Fruit fly (Drosophila melanogaster) whole organism, embryonic: Measurements from ENCODE around the gene egh.

Experiments used
- Atf3 ChIP-seq: fragments of 200-800 bp; sonication (Bioruptor generic); optimal IDR thresholded peaks from 3 replicates; lab custom pipeline; 2016; ENCODE audit warnings: missing biosample characterization, missing genetic modification characterization
- BEAF-32 ChIP-seq: fragments of 200-800 bp; sonication (Bioruptor generic); optimal IDR thresholded peaks from 3 replicates; lab custom pipeline; 2017; ENCODE audit warnings: missing biosample characterization, missing genetic modification characterization, mild to moderate bottlenecking, moderate library complexity, missing genetic modification reagents
- Bgb ChIP-seq: fragments of 200-800 bp; sonication (Bioruptor generic); IDR thresholded peaks from 2 replicates; pipeline ENCODE4 v1.3.6; 2022; ENCODE audit warnings: missing biosample characterization, missing genetic modification characterization; ENCODE audit not compliant: partially characterized antibody
- BtbVII ChIP-seq: fragments of 200-800 bp; sonication (Bioruptor generic); optimal IDR thresholded peaks from 3 replicates; lab custom pipeline; 2017; ENCODE audit warnings: missing biosample characterization, mild to moderate bottlenecking, missing genetic modification characterization
- CG10654 ChIP-seq: fragments of 200-800 bp; sonication (Bioruptor generic); optimal IDR thresholded peaks from 2 replicates; lab custom pipeline; 2016; ENCODE audit warnings: missing biosample characterization, missing genetic modification characterization
- CG10959 ChIP-seq: fragments of 200-800 bp; sonication (Bioruptor generic); IDR thresholded peaks from 2 replicates; pipeline ENCODE4 v1.3.6; 2022; ENCODE audit warnings: missing biosample characterization, missing genetic modification characterization
- CG10979 ChIP-seq: fragments of 200-800 bp; sonication (Bioruptor generic); optimal IDR thresholded peaks from 2 replicates; lab custom pipeline; 2018; ENCODE audit warnings: missing biosample characterization, mild to moderate bottlenecking, missing genetic modification characterization, moderate library complexity
- CG16779 ChIP-seq: fragments of 200-800 bp; sonication (Bioruptor generic); IDR thresholded peaks from 2 replicates; pipeline ENCODE4 v1.3.6; 2022; ENCODE audit warnings: missing biosample characterization, missing genetic modification characterization
- CG17568 ChIP-seq: fragments of 200-800 bp; sonication (Bioruptor generic); optimal IDR thresholded peaks from 2 replicates; lab custom pipeline; 2018; ENCODE audit warnings: missing biosample characterization, mild to moderate bottlenecking, missing genetic modification characterization, moderate library complexity
- CG17802 ChIP-seq: fragments of 200-800 bp; sonication (Bioruptor generic); optimal IDR thresholded peaks from 2 replicates; lab custom pipeline; 2018; ENCODE audit warnings: missing biosample characterization, mild to moderate bottlenecking, missing genetic modification characterization, moderate library complexity
- CG18764 ChIP-seq: fragments of 200-800 bp; sonication (Bioruptor generic); optimal IDR thresholded peaks from 3 replicates; lab custom pipeline; 2016; ENCODE audit warnings: missing biosample characterization, missing genetic modification characterization
- CG2129 ChIP-seq: fragments of 200-800 bp; sonication (Bioruptor generic); IDR thresholded peaks from 2 replicates; pipeline ENCODE4 v1.3.6; 2022; ENCODE audit warnings: missing biosample characterization, missing genetic modification characterization; ENCODE audit not compliant: partially characterized antibody
- CG2712 ChIP-seq: fragments of 200-800 bp; optimal IDR thresholded peaks from 3 replicates; lab custom pipeline; 2019; ENCODE audit warnings: missing biosample characterization, mild to moderate bottlenecking, missing genetic modification characterization, moderate library complexity
- CG30403 ChIP-seq: fragments of 200-800 bp; sonication (Bioruptor generic); optimal IDR thresholded peaks from 3 replicates; lab custom pipeline; 2016; ENCODE audit warnings: missing biosample characterization, missing genetic modification characterization
- CG30431 ChIP-seq: fragments of 200-800 bp; sonication (Bioruptor generic); optimal IDR thresholded peaks from 2 replicates; lab custom pipeline; 2017; ENCODE audit warnings: missing biosample characterization, missing genetic modification characterization
- CG6689 ChIP-seq: fragments of 200-800 bp; sonication (Bioruptor generic); IDR thresholded peaks from 2 replicates; pipeline ENCODE4 v1.3.6; 2022; ENCODE audit warnings: missing biosample characterization, missing genetic modification characterization
- CG8765 ChIP-seq: fragments of 200-800 bp; sonication (Bioruptor generic); IDR thresholded peaks from 2 replicates; pipeline ENCODE4 v1.3.6; 2022; ENCODE audit warnings: missing biosample characterization, missing genetic modification characterization
- CG8944 ChIP-seq: fragments of 200-800 bp; sonication (Bioruptor generic); optimal IDR thresholded peaks from 3 replicates; lab custom pipeline; 2016; ENCODE audit warnings: missing biosample characterization, missing genetic modification characterization
- D19A ChIP-seq: fragments of 200-800 bp; optimal IDR thresholded peaks from 3 replicates; lab custom pipeline; 2019; ENCODE audit warnings: missing biosample characterization, mild to moderate bottlenecking, missing genetic modification characterization, moderate library complexity
- HHEX ChIP-seq: fragments of 200-800 bp; sonication (Bioruptor generic); optimal IDR thresholded peaks from 3 replicates; lab custom pipeline; 2017; ENCODE audit warnings: missing biosample characterization, mild to moderate bottlenecking, missing genetic modification characterization, missing genetic modification reagents
- HLH3B ChIP-seq: fragments of 200-800 bp; sonication (Bioruptor generic); IDR thresholded peaks from 2 replicates; pipeline ENCODE4 v1.3.6; 2022; ENCODE audit warnings: missing biosample characterization, missing genetic modification characterization
- Hey ChIP-seq: fragments of 200-800 bp; sonication (Bioruptor generic); optimal IDR thresholded peaks from 3 replicates; lab custom pipeline; 2018; ENCODE audit warnings: missing biosample characterization, mild to moderate bottlenecking, missing genetic modification characterization
- Hr51 ChIP-seq, 2 experiments: fragments of 200-800 bp; sonication (Bioruptor generic); optimal IDR thresholded peaks; 2 replicates in 1 of 2; 3 replicates in 1 of 2; lab custom pipeline; 2016 to 2018; ENCODE audit warnings: missing biosample characterization in 2 of 2, missing genetic modification characterization in 2 of 2, mild to moderate bottlenecking in 1 of 2, moderate library complexity in 1 of 2
- MBD-R2 ChIP-seq: fragments of 200-800 bp; sonication (Bioruptor generic); IDR thresholded peaks from 2 replicates; pipeline ENCODE4 v1.3.6; 2022; ENCODE audit warnings: missing biosample characterization, missing genetic modification characterization
- MTF-1 ChIP-seq: fragments of 200-800 bp; sonication (Bioruptor generic); optimal IDR thresholded peaks from 2 replicates; lab custom pipeline; 2018; ENCODE audit warnings: missing biosample characterization, mild to moderate bottlenecking, missing genetic modification characterization, borderline replicate concordance
- Mes4 ChIP-seq: fragments of 200-800 bp; sonication (Bioruptor generic); optimal IDR thresholded peaks from 2 replicates; lab custom pipeline; 2016; ENCODE audit warnings: missing biosample characterization, missing genetic modification characterization
- Nf-YC ChIP-seq: fragments of 200-800 bp; optimal IDR thresholded peaks from 3 replicates; lab custom pipeline; 2019; ENCODE audit warnings: missing biosample characterization, mild to moderate bottlenecking, missing genetic modification characterization, moderate library complexity
- Sox100B ChIP-seq: fragments of 200-800 bp; sonication (Bioruptor generic); optimal IDR thresholded peaks from 3 replicates; lab custom pipeline; 2018; ENCODE audit warnings: missing biosample characterization, mild to moderate bottlenecking, missing genetic modification characterization
- YL-1 ChIP-seq: fragments of 200-800 bp; sonication (Bioruptor generic); optimal IDR thresholded peaks from 3 replicates; lab custom pipeline; 2017; ENCODE audit warnings: missing biosample characterization, mild to moderate bottlenecking, missing genetic modification characterization
- az2 ChIP-seq: fragments of 200-800 bp; sonication (Bioruptor generic); optimal IDR thresholded peaks from 3 replicates; lab custom pipeline; 2016; ENCODE audit warnings: missing biosample characterization, missing genetic modification characterization
- bigmax ChIP-seq: fragments of 200-800 bp; sonication (Bioruptor generic); optimal IDR thresholded peaks from 2 replicates; lab custom pipeline; 2018; ENCODE audit warnings: missing biosample characterization, mild to moderate bottlenecking, missing genetic modification characterization
- btn ChIP-seq: fragments of 200-800 bp; sonication (Bioruptor generic); optimal IDR thresholded peaks from 2 replicates; lab custom pipeline; 2016; ENCODE audit warnings: missing biosample characterization, missing genetic modification characterization
- corto ChIP-seq: fragments of 200-800 bp; sonication (Bioruptor generic); optimal IDR thresholded peaks from 2 replicates; lab custom pipeline; 2016; ENCODE audit warnings: missing biosample characterization, mild to moderate bottlenecking, missing genetic modification characterization, moderate library complexity
- dimm ChIP-seq: fragments of 200-800 bp; sonication (Bioruptor generic); IDR thresholded peaks from 2 replicates; pipeline ENCODE4 v1.3.6; 2022; ENCODE audit warnings: missing biosample characterization, missing genetic modification characterization
- disco-r ChIP-seq: fragments of 200-800 bp; sonication (Bioruptor generic); optimal IDR thresholded peaks from 2 replicates; lab custom pipeline; 2016; ENCODE audit warnings: missing biosample characterization, missing genetic modification characterization
- dmrt99B ChIP-seq: fragments of 200-800 bp; sonication (Bioruptor generic); optimal IDR thresholded peaks from 2 replicates; lab custom pipeline; 2018; ENCODE audit warnings: missing biosample characterization, mild to moderate bottlenecking, missing genetic modification characterization, moderate library complexity
- dysf ChIP-seq: fragments of 200-800 bp; sonication (Bioruptor generic); IDR thresholded peaks from 3 replicates; pipeline ENCODE4 v1.3.6; 2022; ENCODE audit warnings: missing biosample characterization, missing genetic modification characterization
- h ChIP-seq: fragments of >200 bp; optimal IDR thresholded peaks from 2 replicates; lab custom pipeline; 2017
- kay ChIP-seq: fragments of 200-800 bp; sonication (Bioruptor generic); optimal IDR thresholded peaks from 2 replicates; lab custom pipeline; 2016; ENCODE audit warnings: missing biosample characterization, missing genetic modification characterization
- mam ChIP-seq: fragments of 200-800 bp; sonication (Bioruptor generic); optimal IDR thresholded peaks from 3 replicates; lab custom pipeline; 2016; ENCODE audit warnings: missing biosample characterization, missing genetic modification characterization
- org-1 ChIP-seq: fragments of 200-800 bp; sonication (Bioruptor generic); optimal IDR thresholded peaks from 2 replicates; lab custom pipeline; 2017; ENCODE audit warnings: missing biosample characterization, missing genetic modification characterization
- pfk ChIP-seq: fragments of 200-800 bp; sonication (Bioruptor generic); optimal IDR thresholded peaks from 2 replicates; lab custom pipeline; 2018; ENCODE audit warnings: missing biosample characterization, mild to moderate bottlenecking, missing genetic modification characterization, moderate library complexity
- schlank ChIP-seq: fragments of 200-800 bp; sonication (Bioruptor generic); optimal IDR thresholded peaks from 2 replicates; lab custom pipeline; 2018; ENCODE audit warnings: missing biosample characterization, mild to moderate bottlenecking, missing genetic modification characterization
- sens-2 ChIP-seq: fragments of 200-800 bp; sonication (Bioruptor generic); IDR thresholded peaks from 2 replicates; pipeline ENCODE4 v1.3.6; 2022; ENCODE audit warnings: missing biosample characterization, missing genetic modification characterization
- sima ChIP-seq: fragments of 200-800 bp; sonication (Bioruptor generic); optimal IDR thresholded peaks from 2 replicates; lab custom pipeline; 2016; ENCODE audit warnings: missing biosample characterization, missing genetic modification characterization
- stwl ChIP-seq: fragments of 200-800 bp; sonication (Bioruptor generic); optimal IDR thresholded peaks from 3 replicates; lab custom pipeline; 2018; ENCODE audit warnings: missing biosample characterization, mild to moderate bottlenecking, missing genetic modification characterization, moderate library complexity
- tap ChIP-seq: fragments of 200-800 bp; optimal IDR thresholded peaks from 3 replicates; lab custom pipeline; 2019; ENCODE audit warnings: missing biosample characterization, mild to moderate bottlenecking, missing genetic modification characterization, moderate library complexity
- tgo ChIP-seq: fragments of 200-800 bp; sonication (Bioruptor generic); IDR thresholded peaks from 3 replicates; pipeline ENCODE4 v1.3.6; 2022; ENCODE audit warnings: missing biosample characterization, missing genetic modification characterization
- tup ChIP-seq: fragments of 200-800 bp; sonication (Bioruptor generic); optimal IDR thresholded peaks from 2 replicates; lab custom pipeline; 2016; ENCODE audit warnings: missing biosample characterization, mild to moderate bottlenecking, missing genetic modification characterization, moderate library complexity
- unc-4 ChIP-seq: fragments of 200-800 bp; sonication (Bioruptor generic); IDR thresholded peaks from 2 replicates; pipeline ENCODE4 v1.3.6; 2022; ENCODE audit warnings: missing biosample characterization, missing genetic modification characterization; ENCODE audit not compliant: partially characterized antibody

Gene egh

DNA sequence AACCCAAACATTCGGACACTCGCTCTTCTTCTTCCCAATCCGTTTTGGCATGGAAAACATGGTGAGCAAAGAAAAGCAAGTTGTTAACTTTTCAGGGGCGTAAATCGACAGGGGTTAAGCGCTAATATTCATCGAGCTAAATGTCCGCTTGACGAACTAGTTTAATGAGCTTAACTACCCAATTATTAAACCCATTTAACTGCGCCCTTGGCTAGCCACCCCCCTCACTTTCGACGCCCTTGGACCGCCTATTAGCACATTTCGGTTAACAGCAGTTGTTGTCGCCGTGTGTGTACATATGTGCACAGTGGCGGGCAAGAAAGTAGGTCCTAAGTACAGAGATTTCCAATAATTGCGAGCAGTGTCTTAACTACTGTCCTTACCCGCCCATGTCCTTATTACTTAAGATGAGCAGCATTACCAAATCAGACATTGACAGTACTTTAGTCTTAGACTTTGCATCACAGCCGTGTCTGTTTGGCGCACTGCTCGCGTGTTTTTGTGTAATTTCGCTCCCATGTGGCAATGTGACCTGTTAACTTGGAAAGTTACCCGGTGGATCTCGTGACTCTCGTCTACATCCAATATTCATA lies 1.2 kb downstream of the egh start (continued):
- peak; percentile 87 for TF ChIP-seq HLH3B (GFP tag; lab: Robert Waterston, UW)
- TF ChIP-seq dimm, result peak; percentile 77
- TF ChIP-seq org-1 (GFP tag; lab: Kevin White, UChicago), result peak; percentile 94
- TF ChIP-seq tgo (GFP tag; lab: Robert Waterston, UW), result peak; percentile 91
- peak; percentile 48 for TF ChIP-seq sima (GFP tag; lab: Kevin White, UChicago)
- no peak for TF ChIP-seq CG2129
- TF ChIP-seq HHEX, result peak; percentile 92
- peak; percentile 5 for TF ChIP-seq corto (GFP tag; lab: Kevin White, UChicago)
- no peak for TF ChIP-seq h
- peak; percentile 74 for TF ChIP-seq btn (GFP tag; lab: Kevin White, UChicago)
- TF ChIP-seq schlank (tag; lab: Kevin White, UChicago), result peak; percentile 94
- peak; percentile 47; the same call in 1 of the 2 replicates for TF ChIP-seq CG10959 (GFP tag; lab: Robert Waterston, UW)
- TF ChIP-seq BEAF-32 (GFP tag; lab: Kevin White, UChicago), result no peak
- TF ChIP-seq CG16779 (GFP tag; lab: Robert Waterston, UW), result peak; percentile 96
- peak; percentile 91 for TF ChIP-seq MBD-R2 (GFP tag; lab: Robert Waterston, UW)
- TF ChIP-seq CG8765 (GFP tag; lab: Robert Waterston, UW), result peak; percentile 88
- TF ChIP-seq unc-4 (GFP tag; lab: Robert Waterston, UW), result no peak
- TF ChIP-seq kay, result peak; percentile 84
- TF ChIP-seq pfk (GFP tag; lab: Kevin White, UChicago), result no peak
- peak; percentile 68 for TF ChIP-seq CG10979
- peak; percentile 90 for TF ChIP-seq CG30431 (GFP tag; lab: Kevin White, UChicago)
- peak; percentile 98 for TF ChIP-seq mam
- peak; percentile 76 for TF ChIP-seq MTF-1 (GFP tag; lab: Kevin White, UChicago)
- TF ChIP-seq bigmax, result peak; percentile 37
- peak; percentile 83 for TF ChIP-seq Atf3
- TF ChIP-seq az2 (GFP tag; lab: Kevin White, UChicago), result peak; percentile 86
- peak; percentile 71 for TF ChIP-seq tap (tag; lab: Kevin White, UChicago)
- TF ChIP-seq Hey (tag; lab: Kevin White, UChicago), result peak; percentile 74
- peak; percentile 87 for TF ChIP-seq CG10654 (GFP tag; lab: Kevin White, UChicago)
- TF ChIP-seq CG2712 (tag; lab: Kevin White, UChicago), result peak; percentile 81
- peak; percentile 96 for TF ChIP-seq dysf (GFP tag; lab: Robert Waterston, UW)
- TF ChIP-seq Sox100B (GFP tag; lab: Kevin White, UChicago), result peak; percentile 64
- TF ChIP-seq CG30403 (GFP tag; lab: Kevin White, UChicago), result peak; percentile 94
- TF ChIP-seq Nf-YC, result peak; percentile 37
- peak; percentile 65 for TF ChIP-seq CG17568 (GFP tag; lab: Kevin White, UChicago)
- TF ChIP-seq Hr51 (GFP tag; optimal IDR thresholded peaks at IDR 0.05; lab: Kevin White, UChicago), result peak; percentile 91
- TF ChIP-seq CG8944 (GFP tag; lab: Kevin White, UChicago), result peak; percentile 93
- TF ChIP-seq CG18764, result peak; percentile 78
- TF ChIP-seq D19A (tag; lab: Kevin White, UChicago), result peak; percentile 67
- TF ChIP-seq sens-2 (GFP tag; lab: Robert Waterston, UW), result peak; percentile 69
- TF ChIP-seq BtbVII (GFP tag; lab: Kevin White, UChicago), result peak; percentile 88
- TF ChIP-seq Bgb (GFP tag; lab: Robert Waterston, UW), result no peak
- TF ChIP-seq Mes4, result peak; percentile 80
- peak; percentile 92 for TF ChIP-seq dmrt99B (tag; lab: Kevin White, UChicago)
- TF ChIP-seq CG17802 (tag; lab: Kevin White, UChicago), result peak; percentile 42
- TF ChIP-seq disco-r (GFP tag; lab: Kevin White, UChicago), result peak; percentile 79
- TF ChIP-seq CG6689 (GFP tag; lab: Robert Waterston, UW), result peak; percentile 88
- peak; percentile 89 for TF ChIP-seq tup (GFP tag; lab: Kevin White, UChicago)
- TF ChIP-seq YL-1, result peak; percentile 49
- no peak for TF ChIP-seq stwl (tag; lab: Kevin White, UChicago)
